Worm (Caenorhabditis elegans): ENCODE data around the gene prcc-1.

prcc-1 gene

DNA sequence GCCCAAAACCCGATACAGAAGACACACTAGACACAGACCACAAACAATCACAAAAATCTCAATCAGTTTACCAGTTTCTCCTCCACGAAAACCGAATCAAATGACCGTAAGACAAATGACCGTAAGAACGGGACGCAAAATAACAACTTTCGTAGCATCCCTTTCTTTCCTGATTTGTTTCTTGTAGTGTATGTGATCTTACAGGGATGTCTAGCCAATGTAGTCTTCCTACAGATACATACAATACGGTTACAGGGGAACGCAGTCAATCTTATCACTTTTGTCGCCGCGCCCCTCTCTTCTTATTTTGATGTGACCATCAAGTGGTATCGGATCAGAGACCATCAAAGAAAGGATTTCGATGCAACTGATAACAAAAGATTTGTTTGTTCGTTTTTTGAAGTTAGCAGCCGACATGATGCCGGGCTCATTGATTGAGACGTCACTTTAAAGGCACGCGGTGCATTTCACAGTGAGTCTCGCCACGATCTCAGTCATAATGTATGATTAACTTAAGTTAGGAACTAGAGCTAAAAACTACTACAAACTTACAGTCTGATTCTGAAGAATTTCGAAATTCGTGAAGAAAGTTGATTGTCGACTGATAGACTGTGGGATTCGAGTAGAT is 17.9 kb downstream of the prcc-1 start:
- TF ChIP-seq ceh-45 (GFP tag; IDR thresholded peaks at IDR 0.05) (no peak), elt-4 (tag; optimal IDR thresholded peaks at IDR 0.05) (no peak), F13H6.1 (tag; optimal IDR thresholded peaks at IDR 0.05) (no peak), hlh-8 (tag; optimal IDR thresholded peaks at IDR 0.05) (no peak), ceh-48 (tag; optimal IDR thresholded peaks at IDR 0.05) (no peak), dve-1 (tag; optimal IDR thresholded peaks at IDR 0.05) (no peak), ztf-16 (tag; optimal IDR thresholded peaks at IDR 0.05) (no peak), hlh-6 (tag; optimal IDR thresholded peaks at IDR 0.05) (no peak), ceh-31 (tag; optimal IDR thresholded peaks at IDR 0.05) (no peak), ets-4 (tag; optimal IDR thresholded peaks at IDR 0.05) (no peak), ceh-24 (tag; optimal IDR thresholded peaks at IDR 0.05) (no peak)

- TF ChIP-seq dmd-4 (tag; optimal IDR thresholded peaks at IDR 0.05; ENCODE audit: borderline replicate concordance): no peak
- no peak for TF ChIP-seq dve-1 (tag; optimal IDR thresholded peaks at IDR 0.05)
- TF ChIP-seq ttx-3 (tag; optimal IDR thresholded peaks at IDR 0.05): no peak
- no peak for TF ChIP-seq lin-11 (tag; optimal IDR thresholded peaks at IDR 0.05)
- TF ChIP-seq npax-4 (tag; optimal IDR thresholded peaks at IDR 0.05): no peak
Measured at ce11 chrIV:13071445-13071844, 22.1 kb downstream of the prcc-1 start, which contains the start of gene scl-8. TSS of gene scl-8 (plus strand) at chrIV:13071745.

ce11 chrIV:13070142-13070541 is 23.5 kb downstream of the prcc-1 start, which contains the start of gene scl-7:
TSS of gene scl-7 (plus strand) at chrIV:13070442.
- no peak for TF ChIP-seq ceh-34 (tag; optimal IDR thresholded peaks at IDR 0.05)
- TF ChIP-seq fkh-10 (GFP tag; optimal IDR thresholded peaks at IDR 0.05): no peak
- TF ChIP-seq F13H6.1 (tag; optimal IDR thresholded peaks at IDR 0.05): no peak
- no peak for TF ChIP-seq elt-4 (tag; optimal IDR thresholded peaks at IDR 0.05)
- no peak for TF ChIP-seq pha-2 (tag; optimal IDR thresholded peaks at IDR 0.05)
- no peak for TF ChIP-seq ceh-31 (tag; optimal IDR thresholded peaks at IDR 0.05)
- TF ChIP-seq ttx-3 (tag; optimal IDR thresholded peaks at IDR 0.05): no peak
- no peak for TF ChIP-seq ahr-1 (tag; optimal IDR thresholded peaks at IDR 0.05)
- TF ChIP-seq K02D7.2 (tag; optimal IDR thresholded peaks at IDR 0.05): no peak
- no peak for TF ChIP-seq ceh-22 (tag; optimal IDR thresholded peaks at IDR 0.05)
- TF ChIP-seq hlh-15 (tag; optimal IDR thresholded peaks at IDR 0.05): no peak
- no peak for TF ChIP-seq ceh-18 (tag; optimal IDR thresholded peaks at IDR 0.05)
- no peak for TF ChIP-seq nhr-232 (tag; optimal IDR thresholded peaks at IDR 0.05)
- TF ChIP-seq gmeb-2 (tag; optimal IDR thresholded peaks at IDR 0.05): no peak
- no peak for TF ChIP-seq eyg-1 (tag; optimal IDR thresholded peaks at IDR 0.05)
- TF ChIP-seq lim-6 (tag; optimal IDR thresholded peaks at IDR 0.05): no peak
- TF ChIP-seq ceh-2 (tag; optimal IDR thresholded peaks at IDR 0.05): no peak
- no peak for TF ChIP-seq dve-1 (tag; optimal IDR thresholded peaks at IDR 0.05)
- TF ChIP-seq npax-4 (tag; optimal IDR thresholded peaks at IDR 0.05): no peak
- no peak for TF ChIP-seq unc-86 (tag; optimal IDR thresholded peaks at IDR 0.05)

DNA sequence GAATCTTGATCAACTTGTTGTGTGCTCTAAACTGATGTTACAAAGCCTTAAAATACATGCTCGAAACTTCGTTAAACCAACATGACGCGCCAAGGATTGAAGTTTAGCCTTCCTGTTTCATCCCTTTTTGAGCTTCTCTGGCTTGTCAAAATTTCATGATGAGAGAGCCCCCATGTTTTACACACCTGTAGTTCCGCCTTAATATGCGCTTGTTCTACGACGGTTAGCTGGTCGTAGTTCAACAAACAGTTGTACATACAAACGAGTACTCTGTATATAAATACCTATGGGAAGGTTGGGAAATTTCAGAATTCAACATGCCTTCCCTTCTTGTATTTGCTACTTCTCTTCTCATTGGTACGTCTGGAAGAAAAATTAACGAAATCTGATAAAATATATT is 25.1 kb downstream of the prcc-1 start, which contains the start of gene scl-6:
Gene scl-6 (plus strand): TSS at position 301 of the 400 bp plus-strand sequence.
- TF ChIP-seq lim-6 (tag; optimal IDR thresholded peaks at IDR 0.05): no peak
- no peak for TF ChIP-seq pqm-1 (tag; optimal IDR thresholded peaks at IDR 0.05)
- no peak for TF ChIP-seq pha-4 (tag; optimal IDR thresholded peaks at IDR 0.05)
- TF ChIP-seq ceh-14 (tag; optimal IDR thresholded peaks at IDR 0.05): no peak
- no peak for TF ChIP-seq odd-2 (tag; optimal IDR thresholded peaks at IDR 0.05)
- TF ChIP-seq hlh-30 (tag; optimal IDR thresholded peaks at IDR 0.05; ENCODE audit: insufficient read depth): no peak
- TF ChIP-seq T23F11.4 (GFP tag; optimal IDR thresholded peaks at IDR 0.05): no peak
- TF ChIP-seq unc-86 (tag; optimal IDR thresholded peaks at IDR 0.05): no peak
- no peak for TF ChIP-seq ztf-16 (tag; optimal IDR thresholded peaks at IDR 0.05)
- no peak for TF ChIP-seq hlh-15 (tag; optimal IDR thresholded peaks at IDR 0.05)
- TF ChIP-seq sox-4 (tag; optimal IDR thresholded peaks at IDR 0.05): no peak
